Worm (Caenorhabditis elegans) whole organism, early embryonic: Measurements from ENCODE around the gene pck-1.

Experiments
- B0310.2 ChIP-seq: sonication (generic microtip); optimal IDR thresholded peaks from 2 replicates; lab custom pipeline; 2016; ENCODE audit warnings: mild to moderate bottlenecking, missing genetic modification characterization, missing compliant biosample characterization
- F13C5.2 ChIP-seq: sonication (generic microtip); optimal IDR thresholded peaks from 2 replicates; lab custom pipeline; 2017; ENCODE audit warnings: mild to moderate bottlenecking, missing genetic modification characterization, inconsistent platforms, missing compliant biosample characterization
- aly-1 ChIP-seq: sonication (generic microtip); optimal IDR thresholded peaks from 2 replicates; lab custom pipeline; 2016; ENCODE audit warnings: missing genetic modification characterization, missing compliant biosample characterization
- ama-1 ChIP-seq: fragments of 150-350 bp; optimal IDR thresholded peaks from 2 replicates; lab custom pipeline; 2014
- ceh-13 ChIP-seq: fragments of 200-800 bp; sonication (Bioruptor generic); optimal IDR thresholded peaks from 2 replicates; lab custom pipeline; 2018; ENCODE audit warnings: mild to moderate bottlenecking, missing genetic modification characterization, missing compliant biosample characterization
- ets-7 ChIP-seq: sonication (generic microtip); optimal IDR thresholded peaks from 2 replicates; lab custom pipeline; 2016; ENCODE audit warnings: missing genotype, missing genetic modification characterization, missing compliant biosample characterization
- flt-1 ChIP-seq: fragments of 200-800 bp; sonication (Bioruptor generic); IDR thresholded peaks from 2 replicates; pipeline ENCODE4 v1.3.6; 2022; ENCODE audit warnings: missing genetic modification characterization, missing compliant biosample characterization
- hmbx-1 ChIP-seq: sonication (generic microtip); optimal IDR thresholded peaks from 2 replicates; lab custom pipeline; 2016; ENCODE audit warnings: mild to moderate bottlenecking, missing genetic modification characterization, missing compliant biosample characterization
- hmg-4 ChIP-seq: fragments of 200-800 bp; sonication (Bioruptor generic); optimal IDR thresholded peaks from 2 replicates; lab custom pipeline; 2018; ENCODE audit warnings: mild to moderate bottlenecking, missing genetic modification characterization, missing compliant biosample characterization
- hnd-1 ChIP-seq: sonication (generic microtip); optimal IDR thresholded peaks from 2 replicates; lab custom pipeline; 2016; ENCODE audit warnings: missing genetic modification characterization, missing compliant biosample characterization
- pes-1 ChIP-seq: fragments of 200-800 bp; sonication (Bioruptor generic); IDR thresholded peaks from 2 replicates; pipeline ENCODE4 v1.3.6; 2022; ENCODE audit warnings: missing genetic modification reagents, missing genetic modification characterization, missing compliant biosample characterization
- scrt-1 ChIP-seq: fragments of 200-800 bp; sonication (Bioruptor generic); IDR thresholded peaks from 2 replicates; pipeline ENCODE4 v1.3.6; 2022; ENCODE audit warnings: missing genetic modification characterization, missing compliant biosample characterization
- tbx-37 ChIP-seq: fragments of 200-800 bp; sonication (Bioruptor generic); conservative IDR thresholded peaks from 2 replicates; pipeline ENCODE4 v1.3.6; 2022; ENCODE audit warnings: missing genetic modification reagents, missing genetic modification characterization, missing compliant biosample characterization
- tra-4 ChIP-seq: sonication (generic microtip); optimal IDR thresholded peaks from 2 replicates; lab custom pipeline; 2017; ENCODE audit warnings: missing genetic modification characterization, missing compliant biosample characterization

ce11 chrIII:40580-41113 lies 25.4 kb downstream of the pck-1 start, which contains the start of gene col-88:
- TF ChIP-seq ets-7 (tag; lab: Kevin White, UChicago) (no peak), flt-1 (GFP tag; lab: Robert Waterston, UW) (no peak), B0310.2 (no peak), pes-1 (GFP tag; lab: Robert Waterston, UW) (no peak), ama-1 (no peak), ceh-13 (GFP tag; lab: Kevin White, UChicago) (no peak), hmg-4 (GFP tag; lab: Kevin White, UChicago) (no peak), tra-4 (tag; lab: Kevin White, UChicago) (no peak), hmbx-1 (no peak), hnd-1 (tag; lab: Kevin White, UChicago) (no peak), aly-1 (no peak), scrt-1 (GFP tag; lab: Robert Waterston, UW) (no peak), tbx-37 (GFP tag; lab: Robert Waterston, UW) (no peak), F13C5.2 (tag; lab: Kevin White, UChicago) (no peak)
